Worm (Caenorhabditis elegans): Measurements from ENCODE around the gene K07B1.4.

- TF ChIP-seq pbrm-1 (GFP tag; IDR thresholded peaks at IDR 0.05) (no peak), nfyb-1 (GFP tag; IDR thresholded peaks at IDR 0.05) (no peak), egl-18 (GFP tag; IDR thresholded peaks at IDR 0.05) (no peak), unc-130 (GFP tag; optimal IDR thresholded peaks at IDR 0.05) (no peak), dox-1 (GFP tag; IDR thresholded peaks at IDR 0.05) (no peak), nhr-90 (tag; optimal IDR thresholded peaks at IDR 0.05) (no peak)
Measured at ce11 chrV:9314408-9314807, 14.4 kb upstream of the K07B1.4 start.

Measured in whole organism, young adult.